Worm (Caenorhabditis elegans) whole organism, late embryonic: ENCODE results near the gene F44E2.4.

ENCODE experiments used
- Y22D7AL.16 ChIP-seq: sonication (generic microtip); optimal IDR thresholded peaks from 2 replicates; lab custom pipeline; 2016; ENCODE audit warnings: missing genetic modification characterization, missing compliant biosample characterization
- ama-1 ChIP-seq: fragments of 150-350 bp; optimal IDR thresholded peaks from 2 replicates; lab custom pipeline; 2014
- ceh-14 ChIP-seq: sonication (generic microtip); optimal IDR thresholded peaks from 2 replicates; lab custom pipeline; 2016; ENCODE audit warnings: missing genotype, missing genetic modification characterization, missing compliant biosample characterization
- ceh-34 ChIP-seq: sonication (generic microtip); optimal IDR thresholded peaks from 2 replicates; lab custom pipeline; 2016; ENCODE audit warnings: mild to moderate bottlenecking, missing genetic modification characterization, missing compliant biosample characterization
- ceh-6 ChIP-seq: fragments of 200-800 bp; sonication (Bioruptor generic); optimal IDR thresholded peaks from 2 replicates; lab custom pipeline; 2018; ENCODE audit warnings: mild to moderate bottlenecking, missing genetic modification characterization, missing compliant biosample characterization
- elt-4 ChIP-seq: sonication (generic microtip); optimal IDR thresholded peaks from 2 replicates; lab custom pipeline; 2016; ENCODE audit warnings: missing genetic modification characterization, missing compliant biosample characterization
- fax-1 ChIP-seq: sonication (generic microtip); optimal IDR thresholded peaks from 2 replicates; lab custom pipeline; 2016; ENCODE audit warnings: missing genotype, missing genetic modification characterization, missing compliant biosample characterization
- fkh-10 ChIP-seq: fragments of 150-350 bp; optimal IDR thresholded peaks from 2 replicates; lab custom pipeline; 2014; ENCODE audit warnings: missing biosample characterization, missing genetic modification reagents, missing genetic modification characterization
- hlh-30 ChIP-seq: sonication (generic microtip); optimal IDR thresholded peaks from 2 replicates; lab custom pipeline; 2017; ENCODE audit warnings: antibody characterized with exemption, missing genetic modification characterization, missing compliant biosample characterization; ENCODE audit not compliant: insufficient read depth
- hlh-8 ChIP-seq: sonication (generic microtip); optimal IDR thresholded peaks from 2 replicates; lab custom pipeline; 2016; ENCODE audit warnings: missing genotype, missing genetic modification characterization, missing compliant biosample characterization
- madf-2 ChIP-seq: sonication (generic microtip); optimal IDR thresholded peaks from 2 replicates; lab custom pipeline; 2017; ENCODE audit warnings: missing genetic modification characterization, missing compliant biosample characterization
- nfya-1 ChIP-seq: sonication (generic microtip); optimal IDR thresholded peaks from 2 replicates; lab custom pipeline; 2017; ENCODE audit warnings: missing genetic modification characterization, mild to moderate bottlenecking, missing compliant biosample characterization, antibody characterized with exemption, moderate library complexity
- pha-2 ChIP-seq: sonication (generic microtip); optimal IDR thresholded peaks from 2 replicates; lab custom pipeline; 2017; ENCODE audit warnings: mild to moderate bottlenecking, missing genetic modification characterization, missing compliant biosample characterization
- tbx-2 ChIP-seq: sonication (generic microtip); optimal IDR thresholded peaks from 2 replicates; lab custom pipeline; 2016; ENCODE audit warnings: missing genetic modification characterization, missing compliant biosample characterization

DNA sequence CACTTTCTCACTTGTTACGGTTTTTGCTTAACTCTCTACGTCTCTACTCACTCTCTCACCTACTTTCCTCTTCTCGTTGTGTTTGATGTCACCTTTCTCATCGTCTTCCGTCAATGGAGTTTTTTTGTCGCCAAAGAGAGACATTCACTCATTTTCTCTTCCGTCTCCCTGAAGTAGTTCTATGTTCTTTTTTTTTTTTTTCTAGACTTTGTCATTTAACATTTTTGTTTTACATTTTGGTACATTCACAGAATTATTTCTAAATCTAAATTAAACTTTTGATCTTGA lies 37.5 kb downstream of the F44E2.4 start:
- TF ChIP-seq ceh-6 (GFP tag; lab: Kevin White, UChicago) = no peak
- no peak for TF ChIP-seq madf-2 (tag; lab: Kevin White, UChicago)
- TF ChIP-seq ama-1 = no peak
- no peak for TF ChIP-seq ceh-14
- TF ChIP-seq fkh-10 = no peak
- TF ChIP-seq fax-1 (tag; lab: Kevin White, UChicago) = no peak
- TF ChIP-seq hlh-8 = no peak
- TF ChIP-seq Y22D7AL.16 = no peak
- TF ChIP-seq nfya-1 (tag; lab: Kevin White, UChicago) = no peak
- TF ChIP-seq ceh-34 (tag; lab: Kevin White, UChicago) = no peak
- TF ChIP-seq tbx-2 (tag; lab: Kevin White, UChicago) = no peak
- no peak for TF ChIP-seq hlh-30 (tag; lab: Kevin White, UChicago)
- no peak for TF ChIP-seq pha-2 (tag; lab: Kevin White, UChicago)
- no peak for TF ChIP-seq elt-4 (tag; lab: Kevin White, UChicago)
